Worm (Caenorhabditis elegans): ENCODE results near the gene skr-15.

The skr-15 gene

ce11 chrII:3839562-3839961 lies 15.6 kb downstream of the skr-15 start, which contains the start of gene C17A2.4:
TSS of gene C17A2.4 (plus strand) at chrII:3839862.
- TF ChIP-seq F37B4.10 (GFP tag; IDR thresholded peaks at IDR 0.05) (no peak), B0035.1 (tag; optimal IDR thresholded peaks at IDR 0.05) (no peak), xnd-1 (tag; optimal IDR thresholded peaks at IDR 0.05) (no peak), dox-1 (GFP tag; IDR thresholded peaks at IDR 0.05) (no peak), cebp-2 (GFP tag; IDR thresholded peaks at IDR 0.05) (no peak), ceh-40 (GFP tag; IDR thresholded peaks at IDR 0.05) (no peak), unc-130 (GFP tag; optimal IDR thresholded peaks at IDR 0.05) (no peak), pha-4 (tag; optimal IDR thresholded peaks at IDR 0.05) (no peak), K11D2.4 (GFP tag; IDR thresholded peaks at IDR 0.05) (no peak), egl-44 (GFP tag; IDR thresholded peaks at IDR 0.05) (no peak), attf-3 (GFP tag; conservative IDR thresholded peaks at IDR 0.05) (no peak), cebp-1 (GFP tag; IDR thresholded peaks at IDR 0.05) (no peak), cebp-1 (tag; optimal IDR thresholded peaks at IDR 0.05) (no peak), athp-1 (tag; optimal IDR thresholded peaks at IDR 0.05) (no peak), hmg-20 (GFP tag; IDR thresholded peaks at IDR 0.05) (no peak), fkh-3 (tag; optimal IDR thresholded peaks at IDR 0.05) (no peak), Y67H2A.10 (GFP tag; conservative IDR thresholded peaks at IDR 0.05) (no peak), sptf-2 (GFP tag; optimal IDR thresholded peaks at IDR 0.05) (no peak), ama-1 (optimal IDR thresholded peaks at IDR 0.05) (no peak), ama-1 (GFP tag; optimal IDR thresholded peaks at IDR 0.05) (no peak), F39B2.1 (GFP tag; IDR thresholded peaks at IDR 0.05) (no peak), atf-7 (tag; optimal IDR thresholded peaks at IDR 0.05) (no peak)

DNA sequence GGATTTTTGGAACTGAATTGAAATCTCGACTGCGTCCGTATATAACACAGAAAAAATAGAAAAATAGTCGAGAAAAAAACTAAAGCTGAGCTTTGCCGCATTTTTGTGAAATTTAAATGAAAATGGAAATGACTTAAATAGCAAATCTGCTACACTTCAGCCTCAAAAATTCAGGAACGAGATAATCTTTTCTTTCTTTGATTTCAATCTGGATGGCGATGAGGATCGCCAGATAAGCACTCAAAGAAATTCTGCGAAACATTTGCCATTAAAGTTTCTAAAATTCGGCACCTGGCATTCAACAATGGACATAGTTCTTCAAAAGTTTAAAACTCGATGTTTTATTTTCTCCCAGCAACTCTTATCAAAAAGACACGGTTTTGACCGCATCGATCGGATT lies 19.4 kb downstream of the skr-15 start, which contains the start of the genes C17A2.7 and C17A2.3:
Gene C17A2.7 (minus strand): TSS at position 101 of the 400 bp plus-strand sequence.
Gene C17A2.3 (plus strand): TSS at position 305 of the 400 bp plus-strand sequence.
- no peak for TF ChIP-seq lin-54 (GFP tag; optimal IDR thresholded peaks at IDR 0.05)
- TF ChIP-seq F57C9.4 (tag; optimal IDR thresholded peaks at IDR 0.05), result no peak
- no peak for TF ChIP-seq F37B4.10 (GFP tag; IDR thresholded peaks at IDR 0.05)
- TF ChIP-seq madf-8 (GFP tag; conservative IDR thresholded peaks at IDR 0.05), result no peak
- TF ChIP-seq him-1 (tag; optimal IDR thresholded peaks at IDR 0.05), result no peak
- TF ChIP-seq Y56A3A.18 (GFP tag; IDR thresholded peaks at IDR 0.05), result no peak
- no peak for TF ChIP-seq nfyb-1 (GFP tag; IDR thresholded peaks at IDR 0.05)
- no peak for TF ChIP-seq ztf-3 (GFP tag; optimal IDR thresholded peaks at IDR 0.05)
- TF ChIP-seq F52B5.7 (tag; optimal IDR thresholded peaks at IDR 0.05), result no peak
- TF ChIP-seq B0019.2 (GFP tag; conservative IDR thresholded peaks at IDR 0.05), result no peak

DNA sequence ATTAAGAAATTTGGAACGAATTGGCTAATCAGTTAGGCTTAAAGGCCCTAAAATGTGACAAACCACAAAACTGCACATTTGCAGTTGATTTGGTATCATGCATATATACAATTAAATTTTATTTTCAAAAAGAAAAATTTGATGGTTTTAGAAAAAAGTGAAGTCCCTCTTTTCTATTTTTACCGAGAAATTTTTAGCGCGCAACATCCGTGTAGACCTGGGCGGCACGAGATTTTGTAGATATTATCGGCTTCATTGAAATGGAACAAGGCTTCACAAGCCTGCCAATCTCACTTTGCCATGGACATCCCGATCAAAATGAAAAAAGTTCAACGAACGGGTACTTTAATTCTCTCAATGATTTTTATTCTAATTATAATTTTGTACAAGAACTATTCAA lies 22.1 kb downstream of the skr-15 start, which contains the start of gene C17A2.2:
Gene C17A2.2 (plus strand): TSS at position 301 of the 400 bp plus-strand sequence.
- TF ChIP-seq pha-4 (tag; optimal IDR thresholded peaks at IDR 0.05), result no peak
- no peak for TF ChIP-seq cebp-2 (GFP tag; IDR thresholded peaks at IDR 0.05)
- TF ChIP-seq ets-4 (GFP tag; optimal IDR thresholded peaks at IDR 0.05), result no peak
- no peak for TF ChIP-seq hsf-1 (GFP tag; IDR thresholded peaks at IDR 0.05)
- TF ChIP-seq ztf-25 (GFP tag; IDR thresholded peaks at IDR 0.05), result no peak
- no peak for TF ChIP-seq Y79H2A.3 (GFP tag; conservative IDR thresholded peaks at IDR 0.05)

- no peak for TF ChIP-seq efl-1 (GFP tag; optimal IDR thresholded peaks at IDR 0.05)
- no peak for TF ChIP-seq cebp-1 (GFP tag; IDR thresholded peaks at IDR 0.05)
- TF ChIP-seq cebp-1 (tag; optimal IDR thresholded peaks at IDR 0.05), result no peak
- no peak for TF ChIP-seq F55B11.4 (tag; optimal IDR thresholded peaks at IDR 0.05; ENCODE audit: borderline replicate concordance, insufficient read depth)
Measured at ce11 chrII:3850655-3851054, 26.7 kb downstream of the skr-15 start, which contains the start of gene nhr-72. TSS of gene nhr-72 (minus strand) at chrII:3850755.
